Fruit fly (Drosophila melanogaster) whole organism, embryonic: ENCODE results near the gene Herc4.

ENCODE experiments used
- Abd-B ChIP-seq: fragments of 200-800 bp; sonication (Bioruptor generic); optimal IDR thresholded peaks from 2 replicates; lab custom pipeline; 2018; ENCODE audit warnings: missing biosample characterization, mild to moderate bottlenecking, missing genetic modification characterization, moderate library complexity
- Bgb ChIP-seq: fragments of 200-800 bp; sonication (Bioruptor generic); IDR thresholded peaks from 2 replicates; pipeline ENCODE4 v1.3.6; 2022; ENCODE audit warnings: missing biosample characterization, missing genetic modification characterization; ENCODE audit not compliant: partially characterized antibody
- Blimp-1 ChIP-seq: fragments of 200-800 bp; sonication (Bioruptor generic); optimal IDR thresholded peaks from 3 replicates; lab custom pipeline; 2018; ENCODE audit warnings: missing biosample characterization, missing genetic modification characterization, mild to moderate bottlenecking, moderate library complexity, missing genetic modification reagents
- CG1024 ChIP-seq: fragments of 200-800 bp; sonication (Bioruptor generic); IDR thresholded peaks from 2 replicates; pipeline ENCODE4 v1.3.6; 2022; ENCODE audit warnings: missing biosample characterization, missing genetic modification characterization
- CG10274 ChIP-seq: fragments of 200-800 bp; sonication (Bioruptor generic); optimal IDR thresholded peaks from 3 replicates; lab custom pipeline; 2017; ENCODE audit warnings: missing biosample characterization, mild to moderate bottlenecking, missing genetic modification characterization
- CG10321 ChIP-seq: fragments of 200-800 bp; sonication (Bioruptor generic); IDR thresholded peaks from 2 replicates; pipeline ENCODE4 v1.3.6; 2022; ENCODE audit warnings: missing biosample characterization, missing genetic modification characterization
- CG10565 ChIP-seq: fragments of 200-800 bp; sonication (Bioruptor generic); optimal IDR thresholded peaks from 3 replicates; lab custom pipeline; 2016; ENCODE audit warnings: missing biosample characterization, mild to moderate bottlenecking, missing genetic modification characterization
- CG12236 ChIP-seq: fragments of 200-800 bp; sonication (Bioruptor generic); optimal IDR thresholded peaks from 2 replicates; lab custom pipeline; 2016; ENCODE audit warnings: missing biosample characterization, missing genetic modification characterization
- CG12299 ChIP-seq: fragments of 200-800 bp; sonication (Bioruptor generic); optimal IDR thresholded peaks from 2 replicates; lab custom pipeline; 2018; ENCODE audit warnings: missing biosample characterization, mild to moderate bottlenecking, missing genetic modification characterization
- CG13296 ChIP-seq: fragments of 200-800 bp; sonication (Bioruptor generic); optimal IDR thresholded peaks from 3 replicates; lab custom pipeline; 2018; ENCODE audit warnings: missing biosample characterization, mild to moderate bottlenecking, missing genetic modification characterization
- CG13775 ChIP-seq: fragments of 200-800 bp; sonication (Bioruptor generic); optimal IDR thresholded peaks from 3 replicates; lab custom pipeline; 2017; ENCODE audit warnings: missing biosample characterization, mild to moderate bottlenecking, missing genetic modification characterization
- CG13894 ChIP-seq: fragments of 200-800 bp; sonication (Bioruptor generic); optimal IDR thresholded peaks from 3 replicates; lab custom pipeline; 2018; ENCODE audit warnings: missing biosample characterization, mild to moderate bottlenecking, missing genetic modification characterization, moderate library complexity
- CG14965 ChIP-seq: fragments of 200-800 bp; sonication (Bioruptor generic); optimal IDR thresholded peaks from 2 replicates; lab custom pipeline; 2016; ENCODE audit warnings: missing biosample characterization, missing genetic modification characterization, borderline replicate concordance
- CG15696 ChIP-seq: fragments of 200-800 bp; sonication (Bioruptor generic); optimal IDR thresholded peaks from 2 replicates; lab custom pipeline; 2019; ENCODE audit warnings: missing biosample characterization, mild to moderate bottlenecking, missing genetic modification characterization, moderate library complexity
- CG1647 ChIP-seq: fragments of 200-800 bp; sonication (Bioruptor generic); optimal IDR thresholded peaks from 3 replicates; lab custom pipeline; 2016; ENCODE audit warnings: missing biosample characterization, missing genetic modification characterization
- CG17568 ChIP-seq: fragments of 200-800 bp; sonication (Bioruptor generic); optimal IDR thresholded peaks from 2 replicates; lab custom pipeline; 2018; ENCODE audit warnings: missing biosample characterization, mild to moderate bottlenecking, missing genetic modification characterization, moderate library complexity
- CG17802 ChIP-seq: fragments of 200-800 bp; sonication (Bioruptor generic); optimal IDR thresholded peaks from 2 replicates; lab custom pipeline; 2018; ENCODE audit warnings: missing biosample characterization, mild to moderate bottlenecking, missing genetic modification characterization, moderate library complexity
- CG18619 ChIP-seq: fragments of 200-800 bp; sonication (Bioruptor generic); optimal IDR thresholded peaks from 3 replicates; lab custom pipeline; 2017; ENCODE audit warnings: missing biosample characterization, mild to moderate bottlenecking, missing genetic modification characterization
- CG2120 ChIP-seq: fragments of 200-800 bp; sonication (Bioruptor generic); optimal IDR thresholded peaks from 3 replicates; lab custom pipeline; 2016; ENCODE audit warnings: missing biosample characterization, missing genetic modification characterization
- CG3407 ChIP-seq: fragments of 200-800 bp; sonication (Bioruptor generic); optimal IDR thresholded peaks from 2 replicates; lab custom pipeline; 2018; ENCODE audit warnings: missing biosample characterization, mild to moderate bottlenecking, missing genetic modification characterization
- CG34422 ChIP-seq: fragments of 200-800 bp; sonication (Bioruptor generic); IDR thresholded peaks from 3 replicates; pipeline ENCODE4 v1.3.6; 2022; ENCODE audit warnings: missing biosample characterization, missing genetic modification characterization
- CG4328 ChIP-seq: fragments of 200-800 bp; sonication (Bioruptor generic); optimal IDR thresholded peaks from 3 replicates; lab custom pipeline; 2017; ENCODE audit warnings: missing biosample characterization, missing genetic modification reagents, missing genetic modification characterization
- CG43689 ChIP-seq: fragments of 200-800 bp; sonication (Bioruptor generic); IDR thresholded peaks from 2 replicates; pipeline ENCODE4 v1.3.6; 2022; ENCODE audit warnings: missing biosample characterization, missing genetic modification characterization
- CG6254 ChIP-seq: fragments of 200-800 bp; sonication (Bioruptor generic); optimal IDR thresholded peaks from 3 replicates; lab custom pipeline; 2017; ENCODE audit warnings: mild to moderate bottlenecking, missing biosample characterization, missing genetic modification reagents, missing genetic modification characterization
- CG7987 ChIP-seq: fragments of 200-800 bp; sonication (Bioruptor generic); optimal IDR thresholded peaks from 2 replicates; lab custom pipeline; 2018; ENCODE audit warnings: missing biosample characterization, mild to moderate bottlenecking, missing genetic modification characterization, moderate library complexity
- CG8281 ChIP-seq: fragments of 200-800 bp; sonication (Bioruptor generic); optimal IDR thresholded peaks from 2 replicates; lab custom pipeline; 2018; ENCODE audit warnings: missing biosample characterization, mild to moderate bottlenecking, missing genetic modification characterization, moderate library complexity
- CG9609 ChIP-seq: fragments of 200-800 bp; sonication (Bioruptor generic); optimal IDR thresholded peaks from 3 replicates; lab custom pipeline; 2016; ENCODE audit warnings: missing biosample characterization, missing genetic modification characterization
- CHES-1-like ChIP-seq: fragments of 200-800 bp; sonication (Bioruptor generic); optimal IDR thresholded peaks from 2 replicates; lab custom pipeline; 2016; ENCODE audit warnings: missing biosample characterization, missing genetic modification characterization
- CTCF ChIP-seq: fragments of 200-800 bp; sonication (Bioruptor generic); optimal IDR thresholded peaks from 2 replicates; lab custom pipeline; 2017; ENCODE audit warnings: missing biosample characterization, mild to moderate bottlenecking, missing genetic modification characterization, moderate library complexity
- Doc3 ChIP-seq: fragments of 200-800 bp; sonication (Bioruptor generic); IDR thresholded peaks from 3 replicates; pipeline ENCODE4 v1.3.6; 2022; ENCODE audit warnings: missing biosample characterization, missing genetic modification characterization; ENCODE audit not compliant: partially characterized antibody
- ERR ChIP-seq: fragments of 200-800 bp; sonication (Bioruptor generic); optimal IDR thresholded peaks from 2 replicates; lab custom pipeline; 2016; ENCODE audit warnings: missing biosample characterization, missing genetic modification characterization
- Hand ChIP-seq: fragments of 200-800 bp; sonication (Bioruptor generic); optimal IDR thresholded peaks from 2 replicates; lab custom pipeline; 2017; ENCODE audit warnings: mild to moderate bottlenecking, missing biosample characterization, missing genetic modification reagents, missing genetic modification characterization
- Hr3 ChIP-seq: fragments of 200-800 bp; sonication (Bioruptor generic); optimal IDR thresholded peaks from 3 replicates; lab custom pipeline; 2016; ENCODE audit warnings: missing biosample characterization, missing genetic modification characterization
- Kr ChIP-seq: fragments of 200-800 bp; sonication (Bioruptor generic); optimal IDR thresholded peaks from 2 replicates; lab custom pipeline; 2017; ENCODE audit warnings: missing biosample characterization, mild to moderate bottlenecking, missing genetic modification characterization
- PHDP ChIP-seq: fragments of 200-800 bp; sonication (Bioruptor generic); optimal IDR thresholded peaks from 3 replicates; lab custom pipeline; 2018; ENCODE audit warnings: missing biosample characterization, mild to moderate bottlenecking, missing genetic modification characterization, moderate library complexity
- Pdp1 ChIP-seq, 2 experiments: fragments of 200-800 bp; sonication (Bioruptor generic); optimal IDR thresholded peaks; 3 replicates each; lab custom pipeline; 2016; ENCODE audit warnings: missing biosample characterization in 2 of 2, missing genetic modification characterization in 2 of 2, mild to moderate bottlenecking in 1 of 2, moderate library complexity in 1 of 2
- Sox100B ChIP-seq: fragments of 200-800 bp; sonication (Bioruptor generic); optimal IDR thresholded peaks from 3 replicates; lab custom pipeline; 2018; ENCODE audit warnings: missing biosample characterization, mild to moderate bottlenecking, missing genetic modification characterization
- Sox102F ChIP-seq: fragments of 200-800 bp; sonication (Bioruptor generic); optimal IDR thresholded peaks from 2 replicates; lab custom pipeline; 2018; ENCODE audit warnings: missing biosample characterization, mild to moderate bottlenecking, missing genetic modification characterization, moderate library complexity
- Ssrp ChIP-seq: fragments of 200-800 bp; sonication (Bioruptor generic); optimal IDR thresholded peaks from 2 replicates; lab custom pipeline; 2018; ENCODE audit warnings: missing biosample characterization, mild to moderate bottlenecking, missing genetic modification characterization, moderate library complexity
- Vsx1 ChIP-seq: fragments of 200-800 bp; sonication (Bioruptor generic); optimal IDR thresholded peaks from 2 replicates; lab custom pipeline; 2017; ENCODE audit warnings: missing biosample characterization, mild to moderate bottlenecking, missing genetic modification characterization, missing genetic modification reagents
- ab ChIP-seq: fragments of 200-800 bp; sonication (Bioruptor generic); optimal IDR thresholded peaks from 2 replicates; lab custom pipeline; 2016; ENCODE audit warnings: missing biosample characterization, missing genetic modification characterization
- bab2 ChIP-seq: fragments of 200-800 bp; sonication (Bioruptor generic); optimal IDR thresholded peaks from 2 replicates; lab custom pipeline; 2016; ENCODE audit warnings: missing biosample characterization, missing genetic modification characterization
- btn ChIP-seq: fragments of 200-800 bp; sonication (Bioruptor generic); optimal IDR thresholded peaks from 2 replicates; lab custom pipeline; 2016; ENCODE audit warnings: missing biosample characterization, missing genetic modification characterization
- chif ChIP-seq, 2 experiments: fragments of 200-800 bp; sonication (Bioruptor generic); optimal IDR thresholded peaks; 3 replicates each; lab custom pipeline; 2016; ENCODE audit warnings: missing biosample characterization in 2 of 2, missing genetic modification characterization in 2 of 2
- dpn ChIP-seq, 2 experiments: fragments of 200-800 bp; sonication (Bioruptor generic); optimal IDR thresholded peaks; 3 replicates each; lab custom pipeline; 2016; ENCODE audit warnings: missing biosample characterization in 2 of 2, missing genetic modification characterization in 2 of 2
- kah ChIP-seq: fragments of 200-800 bp; sonication (Bioruptor generic); optimal IDR thresholded peaks from 2 replicates; lab custom pipeline; 2018; ENCODE audit warnings: missing biosample characterization, mild to moderate bottlenecking, missing genetic modification characterization
- klu ChIP-seq: fragments of 200-800 bp; sonication (Bioruptor generic); IDR thresholded peaks from 2 replicates; pipeline ENCODE4 v1.3.6; 2022; ENCODE audit warnings: missing biosample characterization, missing genetic modification characterization
- ranshi ChIP-seq: fragments of 200-800 bp; sonication (Bioruptor generic); IDR thresholded peaks from 2 replicates; pipeline ENCODE4 v1.3.6; 2022; ENCODE audit warnings: missing biosample characterization, missing genetic modification characterization
- trem ChIP-seq: fragments of 200-800 bp; optimal IDR thresholded peaks from 3 replicates; lab custom pipeline; 2019; ENCODE audit warnings: missing biosample characterization, mild to moderate bottlenecking, missing genetic modification characterization, moderate library complexity
- z ChIP-seq: fragments of 200-800 bp; sonication (Bioruptor generic); IDR thresholded peaks from 3 replicates; pipeline ENCODE4 v1.3.6; 2022; ENCODE audit warnings: missing biosample characterization, missing genetic modification characterization

Herc4 gene

dm6 chr3L:1342133-1342580, 28.7 kb downstream of the Herc4 start, which contains the start of gene indra (continued):
- TF ChIP-seq ranshi (GFP tag; lab: Robert Waterston, UW) (peak; percentile 25; the same call in 1 of the 2 replicates), CG7987 (GFP tag; lab: Kevin White, UChicago) (no peak), Doc3 (GFP tag; lab: Robert Waterston, UW) (peak; percentile 41; the same call in 2 of the 3 replicates), klu (GFP tag; lab: Robert Waterston, UW) (no peak), CG13296 (GFP tag; lab: Kevin White, UChicago) (no peak), CG10565 (GFP tag; lab: Kevin White, UChicago) (no peak), CG1024 (GFP tag; lab: Robert Waterston, UW) (no peak), CG13894 (no peak), Sox100B (GFP tag; lab: Kevin White, UChicago) (no peak), CG6254 (no peak), kah (GFP tag; lab: Kevin White, UChicago) (no peak), CG10321 (GFP tag; lab: Robert Waterston, UW) (no peak), CG15696 (tag; lab: Kevin White, UChicago) (peak; percentile 56), CG2120 (GFP tag; lab: Kevin White, UChicago) (peak; percentile 83), bab2 (GFP tag; lab: Kevin White, UChicago) (peak; percentile 75), CG10274 (GFP tag; lab: Kevin White, UChicago) (peak; percentile 7), Ssrp (tag; lab: Kevin White, UChicago) (peak; percentile 53), CG3407 (no peak), ab (GFP tag; lab: Kevin White, UChicago) (peak; percentile 21), CG43689 (GFP tag; lab: Robert Waterston, UW) (no peak), CG17568 (GFP tag; lab: Kevin White, UChicago) (no peak), CG9609 (peak; percentile 61), dpn (GFP tag; optimal IDR thresholded peaks at IDR 0.05; lab: Kevin White, UChicago) (peak; percentile 65 to 66), CG14965 (GFP tag; lab: Kevin White, UChicago) (no peak), CG17802 (tag; lab: Kevin White, UChicago) (no peak), Hand (GFP tag; lab: Kevin White, UChicago) (no peak), CG8281 (no peak), CG34422 (GFP tag; lab: Robert Waterston, UW) (peak; percentile 19; the same call in 1 of the 3 replicates), CG13775 (GFP tag; lab: Kevin White, UChicago) (peak; percentile 67), Sox102F (GFP tag; lab: Kevin White, UChicago) (no peak), Vsx1 (no peak), CG4328 (GFP tag; lab: Kevin White, UChicago) (peak; percentile 49), CG1647 (GFP tag; lab: Kevin White, UChicago) (peak; percentile 58), btn (GFP tag; lab: Kevin White, UChicago) (no peak), trem (tag; lab: Kevin White, UChicago) (peak; percentile 82), Kr (GFP tag; lab: Kevin White, UChicago) (no peak), CG12236 (GFP tag; lab: Kevin White, UChicago) (peak; percentile 46), PHDP (peak; percentile 64), Hr3 (peak; percentile 53), CG12299 (no peak), Abd-B (GFP tag; lab: Kevin White, UChicago) (peak; percentile 22), CHES-1-like (GFP tag; lab: Kevin White, UChicago) (peak; percentile 74), ERR (GFP tag; lab: Kevin White, UChicago) (peak; percentile 62), CTCF (GFP tag; lab: Kevin White, UChicago) (no peak), z (no peak), Bgb (GFP tag; lab: Robert Waterston, UW) (peak; percentile 64), Pdp1 (GFP tag; optimal IDR thresholded peaks at IDR 0.05; lab: Kevin White, UChicago) (peak; percentile 52 to 100), CG18619 (GFP tag; lab: Kevin White, UChicago) (peak; percentile 28), chif (GFP tag; optimal IDR thresholded peaks at IDR 0.05; lab: Kevin White, UChicago) (peak; percentile 8 to 69), Blimp-1 (GFP tag; lab: Kevin White, UChicago) (no peak)
